Fruit fly (Drosophila melanogaster) whole organism, wandering third instar larva: Measurements from ENCODE around the gene CG12502.

ENCODE experiments used
- CG9705 ChIP-seq: fragments of 200-800 bp; sonication (Bioruptor generic); optimal IDR thresholded peaks from 2 replicates; lab custom pipeline; 2018; ENCODE audit warnings: missing biosample characterization, mild to moderate bottlenecking, missing genetic modification characterization
- Dfd ChIP-seq: fragments of >200 bp; optimal IDR thresholded peaks from 2 replicates; lab custom pipeline; 2017; ENCODE audit warnings: missing biosample characterization, missing genetic modification characterization
- GATAd ChIP-seq: sonication (Bioruptor generic); optimal IDR thresholded peaks from 2 replicates; lab custom pipeline; 2016; ENCODE audit warnings: missing biosample characterization, missing genetic modification characterization
- HLH106 ChIP-seq: fragments of 200-800 bp; optimal IDR thresholded peaks from 3 replicates; lab custom pipeline; 2019; ENCODE audit warnings: missing biosample characterization, mild to moderate bottlenecking, missing genetic modification characterization, moderate library complexity
- Jra ChIP-seq: sonication (Bioruptor generic); optimal IDR thresholded peaks from 2 replicates; lab custom pipeline; 2016; ENCODE audit warnings: missing biosample characterization, missing genetic modification characterization
- Sp1 ChIP-seq: fragments of 200-800 bp; sonication (Bioruptor generic); optimal IDR thresholded peaks from 3 replicates; lab custom pipeline; 2019; ENCODE audit warnings: missing biosample characterization, mild to moderate bottlenecking, missing genetic modification characterization, moderate library complexity
- br ChIP-seq: fragments of 200-800 bp; sonication (Bioruptor generic); optimal IDR thresholded peaks from 2 replicates; lab custom pipeline; 2016; ENCODE audit warnings: missing biosample characterization, missing genetic modification characterization
- dmrt93B ChIP-seq: fragments of 200-800 bp; sonication (Bioruptor generic); optimal IDR thresholded peaks from 2 replicates; lab custom pipeline; 2018; ENCODE audit warnings: missing biosample characterization, mild to moderate bottlenecking, missing genetic modification characterization
- dsf ChIP-seq: sonication (Bioruptor generic); optimal IDR thresholded peaks from 2 replicates; lab custom pipeline; 2016; ENCODE audit warnings: missing biosample characterization, missing genetic modification characterization, borderline replicate concordance
- fru ChIP-seq: fragments of 200-800 bp; sonication (Bioruptor generic); optimal IDR thresholded peaks from 3 replicates; lab custom pipeline; 2016; ENCODE audit warnings: missing biosample characterization, mild to moderate bottlenecking, missing genetic modification characterization
- h ChIP-seq: fragments of 200-800 bp; sonication (Bioruptor generic); optimal IDR thresholded peaks from 3 replicates; lab custom pipeline; 2016; ENCODE audit warnings: missing biosample characterization, mild to moderate bottlenecking, missing genetic modification characterization
- pan ChIP-seq: fragments of >200 bp; optimal IDR thresholded peaks from 2 replicates; lab custom pipeline; 2017
- psq ChIP-seq: fragments of 200-800 bp; sonication (Bioruptor generic); optimal IDR thresholded peaks from 3 replicates; lab custom pipeline; 2017; ENCODE audit warnings: missing biosample characterization, mild to moderate bottlenecking, missing genetic modification characterization, moderate library complexity
- usp ChIP-seq: fragments of >200 bp; optimal IDR thresholded peaks from 2 replicates; lab custom pipeline; 2017; ENCODE audit warnings: missing biosample characterization, missing genetic modification characterization

dm6 chr3L:820975-821598 lies 44.1 kb upstream of the CG12502 start:
- no peak for TF ChIP-seq h (GFP tag; lab: Kevin White, UChicago)
- no peak for TF ChIP-seq dmrt93B (GFP tag; lab: Kevin White, UChicago)
- TF ChIP-seq CG9705 (GFP tag; lab: Kevin White, UChicago), result no peak
- no peak for TF ChIP-seq Jra (GFP tag; lab: Kevin White, UChicago)
- no peak for TF ChIP-seq HLH106 (tag; lab: Kevin White, UChicago)
- TF ChIP-seq pan, result no peak
- TF ChIP-seq br, result no peak
- no peak for TF ChIP-seq GATAd (GFP tag; lab: Kevin White, UChicago)
- no peak for TF ChIP-seq usp (GFP tag; lab: Kevin White, UChicago)
- no peak for TF ChIP-seq Dfd (GFP tag; lab: Kevin White, UChicago)
- TF ChIP-seq dsf (GFP tag; lab: Kevin White, UChicago), result no peak
- TF ChIP-seq Sp1 (GFP tag; lab: Kevin White, UChicago), result no peak
- no peak for TF ChIP-seq psq
- TF ChIP-seq fru, result peak; percentile 10
